Worm (Caenorhabditis elegans): ENCODE results near the gene coq-6.

DNA sequence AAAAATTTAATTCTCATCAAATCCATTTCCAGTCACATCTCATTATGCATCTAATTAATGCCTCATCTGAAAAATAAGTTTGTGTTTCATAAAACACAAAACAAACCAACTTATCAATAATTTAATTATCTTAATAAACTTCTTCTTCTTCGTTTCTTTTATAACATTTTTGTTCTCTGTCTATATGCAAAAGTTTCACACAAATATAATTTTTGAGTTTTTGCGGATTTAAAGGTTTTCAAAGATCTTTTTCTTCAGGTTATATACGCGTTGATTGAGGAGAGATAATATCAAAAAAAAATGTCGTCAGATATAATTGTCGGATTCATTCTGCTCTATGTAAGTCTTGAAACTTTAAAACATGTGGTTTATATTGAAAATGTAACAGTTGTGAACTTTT, 13.1 kb downstream of the coq-6 start, which contains the start of gene srx-47:
- no peak for TF ChIP-seq unc-39 (tag; optimal IDR thresholded peaks at IDR 0.05)
- no peak for TF ChIP-seq arid-1 (GFP tag; conservative IDR thresholded peaks at IDR 0.05)
- no peak for TF ChIP-seq pha-4 (GFP tag; IDR thresholded peaks at IDR 0.05)
- TF ChIP-seq pha-4 (tag; optimal IDR thresholded peaks at IDR 0.05), result no peak
- TF ChIP-seq zfp-3 (GFP tag; conservative IDR thresholded peaks at IDR 0.05), result no peak
- no peak for TF ChIP-seq skn-1 (tag; optimal IDR thresholded peaks at IDR 0.05)
- TF ChIP-seq nhr-237 (tag; optimal IDR thresholded peaks at IDR 0.05), result no peak
- TF ChIP-seq snpc-4 (tag; optimal IDR thresholded peaks at IDR 0.05), result no peak
- TF ChIP-seq nhr-6 (tag; optimal IDR thresholded peaks at IDR 0.05), result no peak
- TF ChIP-seq rbr-2 (tag; optimal IDR thresholded peaks at IDR 0.05), result no peak
- TF ChIP-seq fkh-10 (GFP tag; optimal IDR thresholded peaks at IDR 0.05), result no peak

Measured in whole organism, L4 larva.